Worm (Caenorhabditis elegans): Measurements from ENCODE around the gene M02A10.1.

DNA sequence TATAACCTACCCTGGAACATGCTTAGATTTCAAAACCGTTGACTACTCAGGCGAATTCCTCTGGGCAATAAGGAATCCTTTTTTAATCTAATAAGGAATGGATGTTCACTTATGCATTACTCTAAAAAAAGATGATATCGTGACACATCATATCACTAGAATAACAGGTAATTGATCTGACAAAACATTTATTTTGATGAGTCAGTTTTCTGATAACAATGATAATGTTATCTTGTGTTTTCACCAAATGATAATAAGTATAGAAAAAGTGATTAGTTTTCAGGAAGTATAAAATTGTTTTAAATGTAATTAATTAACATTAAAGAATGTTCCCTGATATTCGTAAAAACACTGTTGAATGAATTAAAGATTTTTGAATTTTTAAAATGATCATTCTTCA, 22.5 kb downstream of the M02A10.1 start:
- TF ChIP-seq ceh-20 (GFP tag; IDR thresholded peaks at IDR 0.05) (no peak), ZK546.5 (tag; optimal IDR thresholded peaks at IDR 0.05) (no peak), ama-1 (optimal IDR thresholded peaks at IDR 0.05) (no peak), tag-97 (GFP tag; IDR thresholded peaks at IDR 0.05) (no peak), T26A8.4 (GFP tag; IDR thresholded peaks at IDR 0.05) (no peak), unc-62 (GFP tag; optimal IDR thresholded peaks at IDR 0.05 in 1 of 2) (no peak), unc-62 (tag; optimal IDR thresholded peaks at IDR 0.05) (no peak), nhr-77 (tag; optimal IDR thresholded peaks at IDR 0.05) (no peak), F10B5.3 (tag; optimal IDR thresholded peaks at IDR 0.05) (no peak), ces-1 (GFP tag; optimal IDR thresholded peaks at IDR 0.05) (no peak), Y48G9A.11 (GFP tag; IDR thresholded peaks at IDR 0.05) (no peak), hlh-30 (tag; optimal IDR thresholded peaks at IDR 0.05; ENCODE audit: insufficient read depth) (no peak), zag-1 (tag; optimal IDR thresholded peaks at IDR 0.05) (no peak)
